Worm (Caenorhabditis elegans) whole organism, L2 larva: ENCODE results near the gene rpn-9.

Experiments
- elt-3 ChIP-seq: sonication (generic microtip); optimal IDR thresholded peaks from 2 replicates; lab custom pipeline; 2017; ENCODE audit warnings: missing biosample characterization, missing genetic modification characterization
- lin-13 ChIP-seq: fragments of 150-350 bp; optimal IDR thresholded peaks from 2 replicates; lab custom pipeline; 2014; ENCODE audit warnings: missing biosample characterization, missing genetic modification reagents, missing genetic modification characterization
- mbf-1 ChIP-seq: sonication (generic microtip); optimal IDR thresholded peaks from 2 replicates; lab custom pipeline; 2017; ENCODE audit warnings: missing biosample characterization, missing genetic modification characterization
- mdl-1 ChIP-seq, 2 experiments: fragments of 150-350 bp in 1 of 2; sonication (generic microtip) in 1 of 2; optimal IDR thresholded peaks; 2 replicates each; lab custom pipeline; 2017; ENCODE audit warnings: missing biosample characterization in 2 of 2, missing genetic modification characterization in 2 of 2
- nhr-77 ChIP-seq: fragments of 150-350 bp; optimal IDR thresholded peaks from 2 replicates; lab custom pipeline; 2014; ENCODE audit warnings: missing biosample characterization, missing genetic modification characterization
- snpc-4 ChIP-seq: fragments of 150-350 bp; optimal IDR thresholded peaks from 2 replicates; lab custom pipeline; 2014; ENCODE audit warnings: missing biosample characterization, missing genetic modification characterization
- zag-1 ChIP-seq: fragments of 150-350 bp; optimal IDR thresholded peaks from 2 replicates; lab custom pipeline; 2014; ENCODE audit warnings: missing biosample characterization, missing genetic modification characterization

DNA sequence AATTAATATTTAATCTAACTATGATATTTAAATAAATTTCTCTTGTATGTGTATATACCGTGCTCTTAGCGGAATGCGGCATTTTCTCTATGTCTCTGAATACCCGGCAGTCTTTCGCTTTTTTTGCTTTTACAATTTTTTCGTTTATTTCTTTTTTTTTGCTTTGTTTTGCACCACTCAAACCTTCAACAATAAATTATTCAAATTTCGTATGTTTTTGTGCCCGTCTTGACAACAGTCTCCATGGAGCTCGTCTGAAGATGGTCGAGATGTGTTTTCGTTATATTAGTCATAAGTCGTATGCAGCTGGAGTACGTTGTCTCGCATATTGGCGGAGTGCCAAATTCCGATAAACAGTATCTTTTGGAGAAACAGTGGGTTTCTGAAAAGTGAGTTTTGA is 12.3 kb downstream of the rpn-9 start, which contains the start of gene T06D8.2:
- no peak for TF ChIP-seq mbf-1
- TF ChIP-seq mdl-1 (tag; optimal IDR thresholded peaks at IDR 0.05; lab: Kevin White, UChicago), result no peak
- TF ChIP-seq snpc-4 (tag; lab: Kevin White, UChicago), result no peak
- TF ChIP-seq elt-3 (tag; lab: Kevin White, UChicago), result no peak
- no peak for TF ChIP-seq lin-13
- no peak for TF ChIP-seq nhr-77 (tag; lab: Kevin White, UChicago)
- TF ChIP-seq zag-1, result no peak
